Worm (Caenorhabditis elegans) whole organism, L1 larva: Measurements from ENCODE around the gene rcs-1.

Source experiments
- C34B4.2 ChIP-seq: sonication (generic microtip); optimal IDR thresholded peaks from 2 replicates; lab custom pipeline; 2017; ENCODE audit warnings: mild to moderate bottlenecking, missing genetic modification characterization, missing compliant biosample characterization
- F16B12.6 ChIP-seq: fragments of 150-350 bp; optimal IDR thresholded peaks from 2 replicates; lab custom pipeline; 2014; ENCODE audit warnings: missing biosample characterization, missing genetic modification characterization
- alr-1 ChIP-seq: fragments of 200-800 bp; sonication (Bioruptor generic); optimal IDR thresholded peaks from 2 replicates; lab custom pipeline; 2018; ENCODE audit warnings: borderline replicate concordance, mild to moderate bottlenecking, missing genetic modification characterization, missing compliant biosample characterization
- blmp-1 ChIP-seq: fragments of 150-350 bp; optimal IDR thresholded peaks from 2 replicates; lab custom pipeline; 2014; ENCODE audit warnings: missing biosample characterization, missing genetic modification characterization
- ceh-8 ChIP-seq: fragments of 200-800 bp; sonication (Bioruptor generic); optimal IDR thresholded peaks from 2 replicates; lab custom pipeline; 2018; ENCODE audit warnings: mild to moderate bottlenecking, missing genetic modification characterization, moderate library complexity, missing compliant biosample characterization
- ceh-82 ChIP-seq, 3 experiments: fragments of 150-350 bp in 1 of 3; sonication (generic microtip) in 2 of 3; optimal IDR thresholded peaks; 2 replicates each; lab custom pipeline; 2014 to 2017; ENCODE audit warnings: missing biosample characterization in 3 of 3, missing genetic modification characterization in 3 of 3
- ceh-88 ChIP-seq: fragments of 200-800 bp; sonication (Bioruptor generic); IDR thresholded peaks from 2 replicates; pipeline ENCODE4 v1.3.6; 2022; ENCODE audit warnings: missing genetic modification characterization, missing compliant biosample characterization
- ces-1 ChIP-seq: fragments of 150-350 bp; optimal IDR thresholded peaks from 2 replicates; lab custom pipeline; 2014; ENCODE audit warnings: missing biosample characterization, missing genetic modification reagents, missing genetic modification characterization
- dpl-1 ChIP-seq, 3 experiments: fragments of 150-350 bp in 2 of 3; sonication (generic microtip) in 1 of 3; optimal IDR thresholded peaks; 2 replicates each; lab custom pipeline; 2014 to 2017; ENCODE audit warnings: missing biosample characterization in 3 of 3, missing genetic modification characterization in 3 of 3, missing genetic modification reagents in 3 of 3
- dsc-1 ChIP-seq: sonication (generic microtip); optimal IDR thresholded peaks from 2 replicates; lab custom pipeline; 2016; ENCODE audit warnings: mild to moderate bottlenecking, missing genetic modification characterization, missing compliant biosample characterization
- efl-3 ChIP-seq: fragments of 200-800 bp; sonication (Bioruptor generic); optimal IDR thresholded peaks from 2 replicates; lab custom pipeline; 2018; ENCODE audit warnings: mild to moderate bottlenecking, missing genetic modification characterization, missing compliant biosample characterization
- egl-13 ChIP-seq: sonication (generic microtip); optimal IDR thresholded peaks from 2 replicates; lab custom pipeline; 2016; ENCODE audit warnings: missing genotype, missing genetic modification reagents, missing genetic modification characterization, missing compliant biosample characterization
- egl-27 ChIP-seq, 2 experiments: fragments of 150-350 bp in 1 of 2; sonication (generic microtip); optimal IDR thresholded peaks; 3 replicates each; lab custom pipeline; 2017 to 2018; ENCODE audit warnings: missing biosample characterization in 2 of 2, missing genetic modification characterization in 2 of 2, missing genetic modification reagents in 2 of 2
- elt-3 ChIP-seq, 6 experiments: fragments of 150-350 bp in 1 of 6; sonication (generic microtip); optimal IDR thresholded peaks; 2 replicates each; lab custom pipeline; 2017 to 2018; ENCODE audit warnings: missing biosample characterization in 6 of 6, missing genetic modification characterization in 6 of 6, inconsistent platforms in 1 of 6
- ets-5 ChIP-seq: fragments of 200-800 bp; sonication (Bioruptor generic); IDR thresholded peaks from 2 replicates; pipeline ENCODE4 v1.3.6; 2022; ENCODE audit warnings: missing genetic modification characterization, missing compliant biosample characterization
- fkh-10 ChIP-seq: sonication (generic microtip); optimal IDR thresholded peaks from 2 replicates; lab custom pipeline; 2017; ENCODE audit warnings: missing biosample characterization, missing genetic modification reagents, missing genetic modification characterization
- fkh-8 ChIP-seq: sonication (generic microtip); optimal IDR thresholded peaks from 2 replicates; lab custom pipeline; 2016; ENCODE audit warnings: mild to moderate bottlenecking, missing genetic modification characterization, missing compliant biosample characterization
- grh-1 ChIP-seq: fragments of 200-800 bp; sonication (Bioruptor generic); IDR thresholded peaks from 2 replicates; pipeline ENCODE4 v1.3.6; 2022; ENCODE audit warnings: missing genetic modification reagents, missing genetic modification characterization, missing compliant biosample characterization
- hlh-17 ChIP-seq: fragments of 200-800 bp; sonication (Bioruptor generic); optimal IDR thresholded peaks from 2 replicates; lab custom pipeline; 2018; ENCODE audit warnings: missing genetic modification characterization, mild to moderate bottlenecking, missing compliant biosample characterization, moderate library complexity, borderline replicate concordance
- hlh-4 ChIP-seq: sonication (generic microtip); optimal IDR thresholded peaks from 2 replicates; lab custom pipeline; 2016; ENCODE audit warnings: mild to moderate bottlenecking, missing genetic modification characterization, missing compliant biosample characterization
- hpl-2 ChIP-seq: fragments of 150-350 bp; optimal IDR thresholded peaks from 2 replicates; lab custom pipeline; 2014; ENCODE audit warnings: missing biosample characterization, missing genetic modification reagents, missing genetic modification characterization
- irx-1 ChIP-seq: sonication (generic microtip); optimal IDR thresholded peaks from 2 replicates; lab custom pipeline; 2016; ENCODE audit warnings: missing genetic modification characterization, missing compliant biosample characterization
- lin-14 ChIP-seq: fragments of 200-800 bp; sonication (Bioruptor generic); optimal IDR thresholded peaks from 2 replicates; lab custom pipeline; 2018; ENCODE audit warnings: mild to moderate bottlenecking, missing genetic modification characterization, moderate library complexity, missing compliant biosample characterization
- lin-15B ChIP-seq: fragments of 150-350 bp; sonication (generic microtip); optimal IDR thresholded peaks from 3 replicates; lab custom pipeline; 2014; ENCODE audit warnings: missing biosample characterization, missing genetic modification characterization
- lin-39 ChIP-seq: fragments of 150-350 bp; optimal IDR thresholded peaks from 2 replicates; lab custom pipeline; 2014; ENCODE audit warnings: missing biosample characterization, missing genetic modification reagents, missing genetic modification characterization
- mdl-1 ChIP-seq, 2 experiments: fragments of 150-350 bp; optimal IDR thresholded peaks; 2 replicates each; lab custom pipeline; 2014 to 2017; ENCODE audit warnings: missing biosample characterization in 2 of 2, missing genetic modification characterization in 2 of 2, inconsistent platforms in 1 of 2
- nhr-12 ChIP-seq: sonication (generic microtip); optimal IDR thresholded peaks from 2 replicates; lab custom pipeline; 2017; ENCODE audit warnings: missing biosample characterization, missing genetic modification characterization
- nhr-20 ChIP-seq: sonication (generic microtip); optimal IDR thresholded peaks from 2 replicates; lab custom pipeline; 2016; ENCODE audit warnings: mild to moderate bottlenecking, missing genetic modification characterization, missing compliant biosample characterization
- nhr-28 ChIP-seq: fragments of 150-350 bp; optimal IDR thresholded peaks from 2 replicates; lab custom pipeline; 2014; ENCODE audit warnings: missing biosample characterization, missing genetic modification characterization
- nhr-84 ChIP-seq: sonication (generic microtip); optimal IDR thresholded peaks from 2 replicates; lab custom pipeline; 2017; ENCODE audit warnings: missing biosample characterization, missing genetic modification characterization
- nhr-85 ChIP-seq: sonication (generic microtip); peaks from one replicate; lab custom pipeline; 2016; ENCODE audit warnings: missing genetic modification characterization, inconsistent platforms, missing compliant biosample characterization
- rnt-1 ChIP-seq: sonication (generic microtip); optimal IDR thresholded peaks from 2 replicates; lab custom pipeline; 2016; ENCODE audit warnings: mild to moderate bottlenecking, missing genetic modification characterization, moderate library complexity, missing compliant biosample characterization
- snpc-4 ChIP-seq: fragments of 150-350 bp; optimal IDR thresholded peaks from 2 replicates; lab custom pipeline; 2014; ENCODE audit warnings: missing biosample characterization, missing genetic modification characterization
- snu-23 ChIP-seq: sonication (generic microtip); optimal IDR thresholded peaks from 2 replicates; lab custom pipeline; 2016; ENCODE audit warnings: missing genetic modification characterization, missing compliant biosample characterization
- sox-4 ChIP-seq: sonication (generic microtip); optimal IDR thresholded peaks from 2 replicates; lab custom pipeline; 2016; ENCODE audit warnings: missing genetic modification characterization, missing compliant biosample characterization
- sptf-1 ChIP-seq: fragments of 150-350 bp; optimal IDR thresholded peaks from 2 replicates; lab custom pipeline; 2014; ENCODE audit warnings: missing biosample characterization, missing genetic modification characterization
- sup-37 ChIP-seq: fragments of 200-800 bp; sonication (Bioruptor generic); optimal IDR thresholded peaks from 2 replicates; lab custom pipeline; 2018; ENCODE audit warnings: mild to moderate bottlenecking, missing genetic modification characterization, missing compliant biosample characterization
- tbx-2 ChIP-seq: sonication (generic microtip); optimal IDR thresholded peaks from 2 replicates; lab custom pipeline; 2016; ENCODE audit warnings: missing genetic modification characterization, missing compliant biosample characterization
- tlp-1 ChIP-seq: fragments of 150-350 bp; optimal IDR thresholded peaks from 2 replicates; lab custom pipeline; 2014; ENCODE audit warnings: missing biosample characterization, missing genetic modification characterization
- unc-130 ChIP-seq: fragments of 150-350 bp; optimal IDR thresholded peaks from 2 replicates; lab custom pipeline; 2017; ENCODE audit warnings: missing biosample characterization, missing genetic modification characterization, inconsistent platforms
- unc-30 ChIP-seq: sonication (generic microtip); optimal IDR thresholded peaks from 2 replicates; lab custom pipeline; 2017; ENCODE audit warnings: missing biosample characterization, missing genetic modification characterization
- unc-62 ChIP-seq: fragments of 150-350 bp; optimal IDR thresholded peaks from 2 replicates; lab custom pipeline; 2014; ENCODE audit warnings: missing biosample characterization, missing genetic modification reagents, missing genetic modification characterization
- unc-86 ChIP-seq: sonication (generic microtip); optimal IDR thresholded peaks from 2 replicates; lab custom pipeline; 2016; ENCODE audit warnings: missing genetic modification characterization, missing compliant biosample characterization
- vab-15 ChIP-seq: sonication (generic microtip); optimal IDR thresholded peaks from 2 replicates; lab custom pipeline; 2017; ENCODE audit warnings: missing genotype, mild to moderate bottlenecking, missing genetic modification characterization, missing compliant biosample characterization
- ztf-11 ChIP-seq, 2 experiments: sonication (generic microtip); optimal IDR thresholded peaks; 2 replicates each; lab custom pipeline; 2016 to 2017; ENCODE audit warnings: missing genetic modification characterization in 2 of 2, missing biosample characterization in 1 of 2, missing compliant biosample characterization in 1 of 2

The rcs-1 gene

DNA sequence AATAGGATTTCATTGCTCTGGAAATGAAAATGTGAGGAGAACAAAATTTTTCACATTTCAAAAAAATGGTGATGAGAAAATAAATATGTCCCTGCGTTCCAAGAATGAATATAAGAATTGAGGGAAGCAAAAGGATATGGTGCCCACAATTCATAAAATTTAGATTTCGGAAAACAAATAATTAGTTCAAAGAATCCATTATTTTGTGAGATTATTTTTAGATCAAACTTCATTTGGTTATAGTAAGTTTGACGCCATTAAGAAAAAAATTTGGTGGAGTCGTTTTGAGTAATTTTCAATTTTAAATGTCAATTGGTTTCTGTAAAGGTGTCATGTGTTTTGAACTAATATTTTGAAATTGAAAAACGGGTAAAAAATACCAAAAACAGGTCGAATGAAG, 28.0 kb downstream of the rcs-1 start:
- no peak for TF ChIP-seq blmp-1

DNA sequence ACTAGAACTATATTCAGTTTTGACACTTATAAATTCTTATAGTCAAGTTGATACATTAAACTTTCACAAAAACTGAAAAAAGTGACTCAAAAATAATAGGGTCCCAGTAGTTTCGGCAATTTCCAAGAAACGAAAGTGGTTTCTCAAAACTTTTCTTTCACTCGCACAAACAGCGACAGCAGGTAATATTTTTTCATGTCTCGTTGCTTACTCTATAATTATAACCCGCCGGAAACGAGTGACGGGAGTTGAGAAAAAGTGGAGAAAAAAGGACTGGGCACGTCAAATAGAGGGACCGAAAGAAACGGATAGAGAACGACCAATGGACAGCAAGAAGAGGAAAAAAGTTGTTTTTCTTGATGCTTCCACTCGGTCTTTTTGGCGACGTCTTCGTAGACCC, 28.4 kb downstream of the rcs-1 start:
- peak; percentile 13 for TF ChIP-seq tbx-2
- TF ChIP-seq dsc-1, result no peak
- TF ChIP-seq lin-14 (GFP tag; lab: Kevin White, UChicago), result peak; percentile 51
- no peak for TF ChIP-seq lin-39
- peak; percentile 62 for TF ChIP-seq fkh-8
- TF ChIP-seq, all 84 proteins: peak for 3

DNA sequence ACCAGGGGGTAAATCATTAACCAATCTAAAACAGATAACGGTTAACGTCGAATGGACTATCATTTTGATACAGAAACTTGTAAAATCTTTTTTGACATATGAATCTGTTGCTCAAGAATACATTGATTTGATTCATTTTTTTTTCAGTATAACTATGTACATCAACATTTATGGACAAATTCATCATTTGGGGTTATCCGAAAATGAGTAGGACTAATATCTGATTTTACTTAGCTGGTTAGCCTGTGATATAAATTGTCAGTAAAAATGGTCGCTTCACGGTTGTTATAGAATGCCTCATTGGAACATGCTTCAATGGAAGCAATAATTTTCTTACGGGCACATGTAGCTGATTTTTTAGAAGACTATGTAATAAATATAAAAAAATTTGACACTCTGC, 30.7 kb downstream of the rcs-1 start:
- TF ChIP-seq egl-13 (tag; lab: Kevin White, UChicago), result no peak
- TF ChIP-seq sox-4, result no peak
- TF ChIP-seq hlh-4 (tag; lab: Kevin White, UChicago), result no peak
- TF ChIP-seq efl-3 (GFP tag; lab: Kevin White, UChicago), result no peak
- no peak for TF ChIP-seq nhr-84 (tag; lab: Kevin White, UChicago)
- TF ChIP-seq irx-1 (tag; lab: Kevin White, UChicago), result no peak
- TF ChIP-seq sptf-1 (tag; lab: Kevin White, UChicago), result no peak
- TF ChIP-seq snpc-4 (tag; lab: Kevin White, UChicago), result no peak
- TF ChIP-seq lin-15B (tag; lab: Kevin White, UChicago), result no peak
- TF ChIP-seq fkh-8, result no peak
- TF ChIP-seq unc-86 (tag; lab: Kevin White, UChicago), result no peak
- no peak for TF ChIP-seq unc-130 (tag; lab: Kevin White, UChicago)
- no peak for TF ChIP-seq nhr-28 (tag; lab: Kevin White, UChicago)
- TF ChIP-seq unc-30 (tag; lab: Kevin White, UChicago), result no peak
- TF ChIP-seq fkh-10 (GFP tag; lab: Kevin White, UChicago), result no peak
- no peak for TF ChIP-seq F16B12.6 (tag; lab: Kevin White, UChicago)
- TF ChIP-seq tbx-2, result no peak
- no peak for TF ChIP-seq sup-37 (GFP tag; lab: Kevin White, UChicago)
- no peak for TF ChIP-seq ets-5 (GFP tag; lab: Robert Waterston, UW)
- TF ChIP-seq alr-1 (tag; lab: Kevin White, UChicago), result no peak

DNA sequence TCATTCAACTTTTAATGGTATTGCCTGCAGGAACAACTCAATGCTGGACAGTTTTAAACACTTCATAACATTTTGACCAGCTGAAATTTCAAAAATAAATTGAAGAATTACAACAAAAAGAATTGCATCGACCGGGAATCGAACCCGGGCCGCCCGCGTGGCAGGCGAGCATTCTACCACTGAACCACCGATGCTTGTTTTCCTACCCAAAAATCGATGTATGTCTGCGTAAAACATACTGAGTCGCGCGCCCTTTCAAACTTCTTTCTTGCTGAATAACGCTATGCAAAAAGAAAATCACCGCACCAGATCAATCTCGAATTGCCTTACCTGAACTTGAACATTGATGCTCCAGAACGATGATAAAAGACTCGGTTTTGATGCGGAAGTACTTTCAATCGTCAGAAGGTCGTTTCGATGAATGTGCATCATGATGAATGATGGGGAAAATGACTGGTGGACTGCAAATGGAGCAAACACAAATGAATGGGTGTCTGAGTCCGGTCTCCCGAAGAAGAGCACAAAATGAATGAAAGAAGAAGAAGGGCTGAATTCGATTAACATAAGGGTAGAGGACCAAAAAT, 31.5 kb downstream of the rcs-1 start, which contains the start of gene R04E5.7:
R04E5.7 (minus strand) TSS at position 564 of the 584 bp plus-strand sequence.
- no peak for TF ChIP-seq ceh-88 (GFP tag; lab: Robert Waterston, UW)
- no peak for TF ChIP-seq tlp-1 (tag; lab: Kevin White, UChicago)
- TF ChIP-seq ceh-8 (GFP tag; lab: Kevin White, UChicago), result no peak
- no peak for TF ChIP-seq hpl-2
- TF ChIP-seq vab-15 (tag; lab: Kevin White, UChicago), result no peak
- peak; percentile 16; the same call in 1 of the 2 replicates for TF ChIP-seq grh-1 (GFP tag; lab: Robert Waterston, UW)
- peak; percentile 30 for TF ChIP-seq rnt-1 (tag; lab: Kevin White, UChicago)
- TF ChIP-seq sup-37 (GFP tag; lab: Kevin White, UChicago), result no peak
- no peak for TF ChIP-seq hlh-17 (GFP tag; lab: Kevin White, UChicago)
- TF ChIP-seq C34B4.2 (tag; lab: Kevin White, UChicago), result no peak
- no peak for TF ChIP-seq egl-27 (tag; optimal IDR thresholded peaks at IDR 0.05; lab: Kevin White, UChicago)
- TF ChIP-seq dsc-1, result peak; percentile 10
- no peak for TF ChIP-seq hlh-4 (tag; lab: Kevin White, UChicago)
- TF ChIP-seq fkh-10 (GFP tag; lab: Kevin White, UChicago), result peak; percentile 27
- TF ChIP-seq snu-23 (GFP tag; lab: Kevin White, UChicago), result peak; percentile 43
- TF ChIP-seq nhr-20, result peak; percentile 49
- no peak for TF ChIP-seq elt-3 (tag; optimal IDR thresholded peaks at IDR 0.05; lab: Kevin White, UChicago)
- TF ChIP-seq nhr-85 (tag; lab: Kevin White, UChicago), result no peak
- no peak for TF ChIP-seq unc-62 (GFP tag; lab: Kevin White, UChicago)
- peak; percentile 49 for TF ChIP-seq lin-14 (GFP tag; lab: Kevin White, UChicago)
- TF ChIP-seq dpl-1 (GFP tag; optimal IDR thresholded peaks at IDR 0.05; lab: Kevin White, UChicago), result no peak
- no peak for TF ChIP-seq nhr-12 (tag; lab: Kevin White, UChicago)
- no peak for TF ChIP-seq nhr-28 (tag; lab: Kevin White, UChicago)
- peak in 2 of 3 experiments; percentile 34 to 54 for TF ChIP-seq ceh-82 (tag; optimal IDR thresholded peaks at IDR 0.05; lab: Kevin White, UChicago)
- TF ChIP-seq lin-15B (tag; lab: Kevin White, UChicago), result no peak
- peak in 1 of 2 experiments; percentile 24 for TF ChIP-seq mdl-1 (tag; optimal IDR thresholded peaks at IDR 0.05; lab: Kevin White, UChicago)
- no peak for TF ChIP-seq ces-1 (GFP tag; lab: Kevin White, UChicago)
- no peak for TF ChIP-seq unc-86 (tag; lab: Kevin White, UChicago)
- TF ChIP-seq ztf-11 (tag; optimal IDR thresholded peaks at IDR 0.05; lab: Kevin White, UChicago), result no peak
- TF ChIP-seq blmp-1, result no peak
- peak; percentile 27 for TF ChIP-seq fkh-8
